Fruit fly (Drosophila melanogaster): ENCODE data around the gene Pect.

Gene Pect

DNA sequence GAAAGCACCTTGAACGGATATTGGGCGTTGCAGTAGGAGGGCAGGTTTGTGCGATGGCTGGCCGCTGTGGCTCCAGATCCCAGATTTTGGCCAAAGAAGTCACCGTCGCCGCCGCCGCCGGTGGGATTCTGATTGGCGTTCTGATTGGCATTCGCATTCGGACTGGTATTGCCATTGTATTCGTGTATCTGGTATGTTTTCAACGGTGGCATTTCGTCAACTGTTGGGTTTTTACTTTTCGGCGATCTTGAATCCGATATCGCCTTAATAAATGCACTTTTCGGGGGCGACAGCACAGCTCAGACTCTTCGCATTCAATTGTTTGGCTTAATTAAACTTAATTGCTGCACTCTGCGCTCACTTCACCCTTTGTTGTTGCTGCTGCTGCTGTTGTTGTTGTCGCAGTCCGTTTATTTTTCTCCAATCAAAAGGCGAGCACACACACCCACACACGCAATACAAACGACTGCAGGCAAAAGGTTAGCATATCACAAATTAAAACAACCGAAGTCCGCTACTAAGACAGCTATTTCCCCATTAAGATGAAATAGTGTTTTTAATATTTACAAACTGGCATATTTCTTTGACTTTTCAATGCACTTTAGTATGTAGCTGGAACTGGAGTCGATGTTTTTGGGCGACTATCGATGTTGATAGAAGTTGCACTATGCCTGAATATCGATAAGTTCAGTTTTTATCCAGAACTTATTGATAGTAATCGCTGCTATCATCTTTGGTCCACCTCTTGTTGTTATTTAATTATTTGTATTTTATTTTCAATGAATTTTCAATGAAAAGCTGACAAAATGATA lies 15.9 kb downstream of the Pect start, which contains the start of the genes CG9426 and mRF1 (continued):
- TF ChIP-seq Hand (GFP tag; optimal IDR thresholded peaks at IDR 0.05) (no peak), tna (GFP tag; IDR thresholded peaks at IDR 0.05; ENCODE audit: partially characterized antibody) (peak; percentile 96), tgo (GFP tag; IDR thresholded peaks at IDR 0.05) (no peak), chn (GFP tag; optimal IDR thresholded peaks at IDR 0.05) (no peak), Aef1 (GFP tag; IDR thresholded peaks at IDR 0.05) (peak; percentile 32; the same call in 1 of the 3 replicates), nerfin-2 (GFP tag; IDR thresholded peaks at IDR 0.05; ENCODE audit: partially characterized antibody) (peak; percentile 98), oc (tag; optimal IDR thresholded peaks at IDR 0.05) (no peak), CG18011 (GFP tag; optimal IDR thresholded peaks at IDR 0.05) (peak; percentile 13), CG6854 (GFP tag; optimal IDR thresholded peaks at IDR 0.05) (no peak), CG7987 (GFP tag; optimal IDR thresholded peaks at IDR 0.05) (peak; percentile 37), pum (GFP tag; optimal IDR thresholded peaks at IDR 0.05) (no peak), CG31388 (GFP tag; optimal IDR thresholded peaks at IDR 0.05) (no peak), ham (GFP tag; IDR thresholded peaks at IDR 0.05) (no peak), twi (tag; optimal IDR thresholded peaks at IDR 0.05) (no peak), tx (GFP tag; optimal IDR thresholded peaks at IDR 0.05) (peak; percentile 10), CG12219 (GFP tag; optimal IDR thresholded peaks at IDR 0.05) (no peak), CG10979 (tag; optimal IDR thresholded peaks at IDR 0.05) (peak; percentile 13), CG5245 (GFP tag; optimal IDR thresholded peaks at IDR 0.05) (no peak), CG10654 (GFP tag; optimal IDR thresholded peaks at IDR 0.05) (no peak), pho (GFP tag; optimal IDR thresholded peaks at IDR 0.05) (peak; percentile 30), CG30020 (tag; optimal IDR thresholded peaks at IDR 0.05) (peak; percentile 51), schlank (tag; optimal IDR thresholded peaks at IDR 0.05) (no peak), CG3847 (GFP tag; IDR thresholded peaks at IDR 0.05) (no peak), CG3163 (GFP tag; optimal IDR thresholded peaks at IDR 0.05) (no peak), Dref (GFP tag; IDR thresholded peaks at IDR 0.05) (peak; percentile 96), Pdp1 (GFP tag; optimal IDR thresholded peaks at IDR 0.05) (peak in 1 of 2 experiments; percentile 84), CG18599 (GFP tag; optimal IDR thresholded peaks at IDR 0.05) (no peak), chm (GFP tag; IDR thresholded peaks at IDR 0.05) (no peak), CG14860 (GFP tag; IDR thresholded peaks at IDR 0.05; ENCODE audit: partially characterized antibody) (peak; percentile 94), nom (GFP tag; optimal IDR thresholded peaks at IDR 0.05) (no peak), run (tag; optimal IDR thresholded peaks at IDR 0.05) (no peak), E2f2 (GFP tag; IDR thresholded peaks at IDR 0.05) (peak; percentile 23; the same call in 1 of the 2 replicates), Dp (GFP tag; optimal IDR thresholded peaks at IDR 0.05) (peak; percentile 24), inv (GFP tag; IDR thresholded peaks at IDR 0.05; ENCODE audit: partially characterized antibody) (peak; percentile 96), CG12391 (tag; optimal IDR thresholded peaks at IDR 0.05) (peak; percentile 50), CG15601 (tag; optimal IDR thresholded peaks at IDR 0.05) (peak; percentile 48), wdn (GFP tag; IDR thresholded peaks at IDR 0.05) (no peak), fd64A (GFP tag; optimal IDR thresholded peaks at IDR 0.05) (no peak), Hey (tag; optimal IDR thresholded peaks at IDR 0.05) (no peak), CG6791 (GFP tag; IDR thresholded peaks at IDR 0.05; ENCODE audit: partially characterized antibody) (peak; percentile 97), gro (GFP tag; optimal IDR thresholded peaks at IDR 0.05) (peak; percentile 35), Hsf (GFP tag; optimal IDR thresholded peaks at IDR 0.05) (peak; percentile 31), CG9727 (GFP tag; optimal IDR thresholded peaks at IDR 0.05) (peak; percentile 3), Abd-B (GFP tag; optimal IDR thresholded peaks at IDR 0.05) (no peak), H15 (GFP tag; IDR thresholded peaks at IDR 0.05) (no peak), tup (GFP tag; optimal IDR thresholded peaks at IDR 0.05) (no peak), CG6272 (GFP tag; IDR thresholded peaks at IDR 0.05) (peak; percentile 45; the same call in 1 of the 2 replicates), CG18262 (tag; optimal IDR thresholded peaks at IDR 0.05) (peak; percentile 15)

All from whole organism, embryonic.